Worm (Caenorhabditis elegans): ENCODE measurements around the gene F41H10.4.
A peak's percentile ranks its signal among the peaks of the same experiment; 100 is the strongest.
"Not testable (repeated sequence)": the region's sequence is repeated elsewhere in the genome, so short reads cannot be mapped to it uniquely, and the experiment has no call there.

F41H10.4 gene

DNA sequence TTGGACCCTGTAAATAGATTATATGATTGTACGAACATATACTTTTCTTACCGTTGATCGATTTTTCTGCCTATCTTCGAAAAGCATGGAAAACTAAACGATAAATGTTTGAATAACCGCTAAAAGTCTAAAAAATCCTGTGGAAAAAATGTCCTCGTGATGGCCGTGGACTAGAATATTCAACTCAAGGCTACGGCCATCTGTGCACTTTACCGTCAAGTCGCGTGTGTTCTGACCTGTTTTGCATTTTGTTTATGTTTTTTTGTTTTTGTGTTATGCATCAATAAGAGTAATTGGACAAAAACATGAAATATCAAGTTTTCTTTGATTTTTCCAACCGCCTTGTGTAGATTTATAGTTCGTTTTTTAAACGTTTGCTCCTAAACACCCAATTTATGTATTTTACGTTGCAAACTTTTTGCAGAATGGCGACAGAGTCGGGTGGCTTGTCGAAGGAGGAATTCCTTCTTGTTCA is at the start of gene F41H10.4, which contains the start of gene hda-6:
Gene F41H10.4, plus strand, starts transcription at position 425 of the 475 bp plus-strand sequence.
Gene hda-6, minus strand, starts transcription at position 172 of the 475 bp plus-strand sequence.
- TF ChIP-seq ets-4 (tag; optimal IDR thresholded peaks at IDR 0.05): peak; percentile 51
- no peak for TF ChIP-seq gmeb-2 (tag; optimal IDR thresholded peaks at IDR 0.05)
- TF ChIP-seq ceh-2 (tag; optimal IDR thresholded peaks at IDR 0.05): peak; percentile 69
- TF ChIP-seq tbx-2 (tag; optimal IDR thresholded peaks at IDR 0.05): peak; percentile 73
- TF ChIP-seq unc-55 (GFP tag; optimal IDR thresholded peaks at IDR 0.05): no peak
- peak; percentile 82 for TF ChIP-seq hlh-30 (tag; optimal IDR thresholded peaks at IDR 0.05; ENCODE audit: insufficient read depth)
- peak; percentile 23 for TF ChIP-seq zip-5 (tag; optimal IDR thresholded peaks at IDR 0.05)
- TF ChIP-seq nfya-1 (tag; optimal IDR thresholded peaks at IDR 0.05): peak; percentile 33
- TF ChIP-seq ceh-48 (tag; optimal IDR thresholded peaks at IDR 0.05): no peak
- TF ChIP-seq ceh-31 (tag; optimal IDR thresholded peaks at IDR 0.05): peak; percentile 90
- TF ChIP-seq sox-4 (tag; optimal IDR thresholded peaks at IDR 0.05): no peak
- peak; percentile 65 for TF ChIP-seq pax-1 (tag; optimal IDR thresholded peaks at IDR 0.05)
- TF ChIP-seq tbx-7 (tag; optimal IDR thresholded peaks at IDR 0.05): peak; percentile 54
- peak; percentile 36 for TF ChIP-seq hlh-8 (tag; optimal IDR thresholded peaks at IDR 0.05)
- peak; percentile 24 for TF ChIP-seq ref-2 (tag; optimal IDR thresholded peaks at IDR 0.05)
- peak; percentile 88 for TF ChIP-seq C08G9.2 (tag; optimal IDR thresholded peaks at IDR 0.05)
- peak; percentile 49 for TF ChIP-seq rnt-1 (tag; optimal IDR thresholded peaks at IDR 0.05)
- TF ChIP-seq elt-2 (tag; optimal IDR thresholded peaks at IDR 0.05): peak; percentile 37

DNA sequence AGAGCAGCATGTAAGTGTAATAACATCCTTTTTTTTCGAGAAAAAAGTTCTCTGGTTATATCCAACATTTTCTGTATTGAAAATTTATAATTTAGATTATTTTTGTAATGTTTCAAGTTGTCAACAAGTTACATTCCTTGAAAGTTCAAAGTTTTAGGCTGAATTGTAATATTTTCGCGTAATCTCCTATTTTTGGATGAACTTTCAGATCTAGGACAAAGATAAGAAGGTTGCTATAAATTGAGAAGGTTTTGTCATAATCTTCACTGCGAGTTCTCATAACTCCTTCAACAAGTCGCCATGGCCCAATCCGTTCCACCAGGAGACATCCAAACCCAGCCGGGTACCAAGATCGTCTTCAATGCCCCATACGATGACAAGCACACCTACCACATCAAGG is 48.1 kb upstream of the F41H10.4 start, which contains the start of gene msp-65:
Gene msp-65, plus strand, starts transcription at position 301 of the 400 bp plus-strand sequence.
- not testable (repeated sequence) for TF ChIP-seq madf-2 (tag; optimal IDR thresholded peaks at IDR 0.05); ceh-6 (GFP tag; optimal IDR thresholded peaks at IDR 0.05); ceh-31 (tag; optimal IDR thresholded peaks at IDR 0.05)

- TF ChIP-seq sox-2 (GFP tag; IDR thresholded peaks at IDR 0.05): no peak
These were observed 47.3 kb upstream of the F41H10.4 start for ce11 chrIV:5317106-5317505.

DNA sequence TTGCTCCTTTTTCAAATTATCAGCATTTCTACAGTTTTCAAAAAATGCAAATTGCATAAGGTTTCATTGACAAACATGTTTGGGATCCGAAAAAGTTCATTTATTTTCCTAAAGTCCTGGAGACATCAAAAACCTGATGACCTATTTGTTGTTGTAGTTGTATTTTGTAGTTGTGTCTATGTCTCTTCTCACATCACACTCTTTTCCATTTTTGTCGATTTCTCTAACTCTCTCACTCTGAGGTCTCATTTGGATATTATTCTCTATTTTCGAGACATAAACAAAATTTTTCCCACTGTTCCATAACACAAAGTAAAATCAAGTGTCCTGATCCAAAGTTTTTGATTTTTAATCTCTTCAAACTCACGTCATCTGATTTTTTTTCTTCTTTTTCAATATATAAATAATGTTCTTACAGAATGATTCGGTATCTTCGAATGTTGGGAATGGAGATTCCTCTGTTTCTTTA is 45.5 kb upstream of the F41H10.4 start, which contains the start of gene slc-46A:
Gene slc-46A, plus strand, starts transcription at position 419 of the 469 bp plus-strand sequence.
- no peak for TF ChIP-seq fkh-6 (tag; optimal IDR thresholded peaks at IDR 0.05)
- no peak for TF ChIP-seq K09A11.1 (tag; optimal IDR thresholded peaks at IDR 0.05; ENCODE audit: insufficient read depth)
- TF ChIP-seq ama-1 (optimal IDR thresholded peaks at IDR 0.05): no peak
- no peak for TF ChIP-seq tbx-7 (tag; optimal IDR thresholded peaks at IDR 0.05)

ce11 chrIV:5326144-5326543 is 38.2 kb upstream of the F41H10.4 start, which contains the start of gene Y4C6B.4:
Y4C6B.4 (plus strand) TSS chrIV:5326444.
- no peak for TF ChIP-seq pha-2 (tag; optimal IDR thresholded peaks at IDR 0.05)
- no peak for TF ChIP-seq lin-11 (tag; optimal IDR thresholded peaks at IDR 0.05)
- no peak for TF ChIP-seq ceh-18 (tag; optimal IDR thresholded peaks at IDR 0.05)
- no peak for TF ChIP-seq rnt-1 (tag; optimal IDR thresholded peaks at IDR 0.05)

DNA sequence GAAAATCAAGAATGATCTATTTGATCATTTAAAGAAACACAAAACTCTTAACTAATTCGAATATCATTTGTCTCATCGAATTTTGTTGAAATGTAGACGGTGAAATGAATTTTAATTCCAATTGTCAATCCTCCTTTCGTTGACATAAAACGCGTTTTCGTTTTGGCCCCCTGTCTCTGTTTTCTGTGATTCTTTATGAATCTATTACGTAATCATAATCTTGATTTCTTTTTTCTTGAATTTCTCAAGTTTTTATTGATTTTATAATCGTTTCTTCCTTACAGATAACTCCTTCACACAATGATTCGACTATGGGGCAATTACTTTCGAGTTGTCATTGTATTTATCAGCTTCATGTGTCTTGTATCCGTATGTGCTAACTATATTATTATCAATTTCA is 32.2 kb upstream of the F41H10.4 start, which contains the start of gene Y4C6B.3:
Gene Y4C6B.3, plus strand, starts transcription at position 301 of the 400 bp plus-strand sequence.
- TF ChIP-seq K09A11.1 (tag; optimal IDR thresholded peaks at IDR 0.05; ENCODE audit: insufficient read depth): no peak
- TF ChIP-seq ceh-6 (GFP tag; optimal IDR thresholded peaks at IDR 0.05): no peak
- no peak for TF ChIP-seq pha-4 (tag; optimal IDR thresholded peaks at IDR 0.05)
- no peak for TF ChIP-seq ets-4 (tag; optimal IDR thresholded peaks at IDR 0.05)
- no peak for TF ChIP-seq lim-6 (tag; optimal IDR thresholded peaks at IDR 0.05)
- no peak for TF ChIP-seq F13H6.1 (tag; optimal IDR thresholded peaks at IDR 0.05)
- no peak for TF ChIP-seq K02D7.2 (tag; optimal IDR thresholded peaks at IDR 0.05)
- no peak for TF ChIP-seq gmeb-2 (tag; optimal IDR thresholded peaks at IDR 0.05)
- no peak for TF ChIP-seq hlh-13 (GFP tag; optimal IDR thresholded peaks at IDR 0.05)
- TF ChIP-seq unc-55 (GFP tag; optimal IDR thresholded peaks at IDR 0.05): no peak
- no peak for TF ChIP-seq ztf-16 (tag; optimal IDR thresholded peaks at IDR 0.05)
- TF ChIP-seq dve-1 (tag; optimal IDR thresholded peaks at IDR 0.05): no peak
